Worm (Caenorhabditis elegans): ENCODE results near the gene T16G12.9.

DNA sequence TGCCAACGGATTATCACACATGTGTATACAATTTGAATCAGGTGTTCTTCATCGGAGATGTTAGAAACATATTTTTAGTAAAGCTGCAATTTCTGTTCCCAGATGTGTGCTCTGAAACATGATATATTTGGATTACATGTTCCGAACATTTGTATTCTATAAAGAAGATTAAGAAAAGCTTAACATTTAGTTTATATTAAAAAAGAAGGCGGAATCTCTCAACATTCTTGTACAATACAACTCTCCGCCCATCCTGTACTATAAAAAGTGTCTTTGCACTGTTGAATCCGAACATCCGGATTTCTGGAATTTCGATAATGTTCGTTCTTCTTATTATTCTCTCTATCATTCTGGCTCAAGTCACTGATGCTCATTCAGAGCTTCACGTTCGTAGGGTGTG, 50.1 kb downstream of the T16G12.9 start, which contains the start of gene ins-23:
- TF ChIP-seq unc-30 (tag; optimal IDR thresholded peaks at IDR 0.05) (no peak), mdl-1 (tag; optimal IDR thresholded peaks at IDR 0.05) (no peak), ces-1 (GFP tag; optimal IDR thresholded peaks at IDR 0.05) (no peak), nhr-76 (tag; optimal IDR thresholded peaks at IDR 0.05) (no peak), fos-1 (tag; optimal IDR thresholded peaks at IDR 0.05) (no peak), unc-62 (GFP tag; optimal IDR thresholded peaks at IDR 0.05) (no peak), ceh-82 (tag; optimal IDR thresholded peaks at IDR 0.05) (no peak), nhr-77 (tag; optimal IDR thresholded peaks at IDR 0.05) (no peak), efl-1 (optimal IDR thresholded peaks at IDR 0.05) (no peak), efl-1 (GFP tag; optimal IDR thresholded peaks at IDR 0.05 in 1 of 2) (no peak), nhr-11 (tag; optimal IDR thresholded peaks at IDR 0.05) (no peak), sox-4 (tag; optimal IDR thresholded peaks at IDR 0.05) (no peak), zag-1 (tag; optimal IDR thresholded peaks at IDR 0.05) (no peak), skn-1 (tag; optimal IDR thresholded peaks at IDR 0.05) (no peak), isw-1 (GFP tag; IDR thresholded peaks at IDR 0.05) (no peak)

Measured in whole organism, L1 larva.